Fruit fly (Drosophila melanogaster) whole organism, prepupa: ENCODE measurements around the gene Atg1.

Source experiments
- CG16779 ChIP-seq: fragments of 200-800 bp; sonication (Bioruptor generic); optimal IDR thresholded peaks from 3 replicates; lab custom pipeline; 2017; ENCODE audit warnings: missing biosample characterization, mild to moderate bottlenecking, missing genetic modification characterization
- CG3032 ChIP-seq: fragments of 200-800 bp; optimal IDR thresholded peaks from 2 replicates; lab custom pipeline; 2019; ENCODE audit warnings: missing biosample characterization, mild to moderate bottlenecking, missing genetic modification characterization, moderate library complexity
- CG8119 ChIP-seq: fragments of 200-800 bp; sonication (Bioruptor generic); IDR thresholded peaks from 3 replicates; pipeline ENCODE4 v1.3.6; 2022; ENCODE audit warnings: missing biosample characterization, missing genetic modification characterization
- Eip75B ChIP-seq: fragments of 200-800 bp; sonication (Bioruptor generic); optimal IDR thresholded peaks from 3 replicates; lab custom pipeline; 2016; ENCODE audit warnings: missing biosample characterization, missing genetic modification characterization
- Ets21C ChIP-seq: fragments of 200-800 bp; sonication (Bioruptor generic); optimal IDR thresholded peaks from 3 replicates; lab custom pipeline; 2016; ENCODE audit warnings: missing biosample characterization, missing genetic modification characterization
- lz ChIP-seq: fragments of 200-800 bp; sonication (Bioruptor generic); optimal IDR thresholded peaks from 3 replicates; lab custom pipeline; 2016; ENCODE audit warnings: missing biosample characterization, missing genetic modification characterization

DNA sequence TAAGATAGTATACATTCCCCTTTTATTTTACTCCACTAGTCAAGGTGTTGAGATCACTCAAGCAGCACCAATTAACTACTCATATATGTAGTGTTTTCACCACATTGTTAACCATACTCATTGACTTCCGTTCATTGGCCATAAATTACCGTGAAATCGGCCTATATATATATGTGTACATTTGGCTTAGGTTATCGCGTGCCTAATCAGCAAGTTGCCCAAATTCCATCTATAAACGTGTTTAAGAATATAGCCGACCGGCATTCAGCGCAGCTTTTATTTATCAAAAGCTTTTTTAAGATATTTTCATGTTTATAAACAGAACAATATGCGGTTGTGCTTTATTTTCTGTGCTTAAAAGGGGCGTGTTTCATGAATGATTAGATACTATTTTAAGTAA lies 23.6 kb upstream of the Atg1 start:
- TF ChIP-seq Ets21C (GFP tag; lab: Kevin White, UChicago) (no peak), CG3032 (tag; lab: Kevin White, UChicago) (no peak), CG16779 (tag; lab: Kevin White, UChicago) (no peak), Eip75B (GFP tag; lab: Kevin White, UChicago) (no peak), CG8119 (GFP tag; lab: Robert Waterston, UW) (no peak), lz (no peak)
